Fruit fly (Drosophila melanogaster): ENCODE results near the gene CG3708.

DNA sequence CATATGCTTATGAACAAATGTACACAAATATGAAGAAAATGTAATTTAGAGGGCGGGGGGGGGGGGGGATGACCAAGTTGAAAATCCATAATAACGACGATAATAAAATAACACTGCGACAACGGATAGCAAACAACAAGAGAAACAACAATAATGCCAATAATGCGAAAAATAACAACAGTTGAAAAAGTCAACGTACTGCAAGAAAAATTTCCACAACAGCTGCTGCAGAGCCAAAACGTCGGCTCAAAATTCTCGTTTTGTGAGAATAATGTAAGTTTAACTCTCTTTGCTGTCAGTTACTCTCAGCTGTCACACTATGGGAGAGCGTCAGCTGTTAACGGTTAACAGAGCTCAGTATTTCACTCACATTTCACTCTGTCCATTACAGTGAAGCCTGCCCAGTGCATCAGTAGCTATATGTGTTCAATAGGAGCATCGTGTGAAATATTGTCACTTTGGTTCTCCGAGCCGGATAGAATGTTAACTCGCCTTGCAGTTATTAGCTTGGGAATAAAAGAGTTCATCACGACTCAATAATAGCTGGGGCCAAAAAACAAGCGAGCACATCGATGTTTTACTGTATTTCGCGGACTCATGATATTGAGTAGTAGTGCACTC lies 29.1 kb downstream of the CG3708 start:
- TF ChIP-seq Abd-B (GFP tag; optimal IDR thresholded peaks at IDR 0.05) (no peak), OdsH (GFP tag; optimal IDR thresholded peaks at IDR 0.05) (peak; percentile 89), Dfd (GFP tag; optimal IDR thresholded peaks at IDR 0.05) (no peak), fru (GFP tag; optimal IDR thresholded peaks at IDR 0.05) (peak; percentile 92), dmrt93B (GFP tag; optimal IDR thresholded peaks at IDR 0.05) (peak; percentile 85), psq (GFP tag; optimal IDR thresholded peaks at IDR 0.05) (peak; percentile 81), tai (GFP tag; optimal IDR thresholded peaks at IDR 0.05) (peak; percentile 82), pan (optimal IDR thresholded peaks at IDR 0.05) (no peak)
